Fruit fly (Drosophila melanogaster) whole organism, prepupa: ENCODE results near the gene CG17111.

Experiments used
- CG11762 ChIP-seq: fragments of 200-800 bp; sonication (Bioruptor generic); optimal IDR thresholded peaks from 3 replicates; lab custom pipeline; 2016; ENCODE audit warnings: missing biosample characterization, missing genetic modification characterization; ENCODE audit not compliant: insufficient read depth
- CG6854 ChIP-seq: fragments of 200-800 bp; sonication (Bioruptor generic); optimal IDR thresholded peaks from 2 replicates; lab custom pipeline; 2017; ENCODE audit warnings: missing biosample characterization, mild to moderate bottlenecking, missing genetic modification characterization
- Smox ChIP-seq: fragments of 200-800 bp; sonication (Bioruptor generic); optimal IDR thresholded peaks from 3 replicates; lab custom pipeline; 2016; ENCODE audit warnings: missing biosample characterization, missing genetic modification characterization
- dac ChIP-seq: fragments of 200-800 bp; sonication (Bioruptor generic); optimal IDR thresholded peaks from 2 replicates; lab custom pipeline; 2017; ENCODE audit warnings: missing biosample characterization, mild to moderate bottlenecking, missing genetic modification characterization
- ss ChIP-seq, 2 experiments: fragments of 200-800 bp; sonication (Bioruptor generic); optimal IDR thresholded peaks; 2 replicates in 1 of 2; 3 replicates in 1 of 2; lab custom pipeline; 2017 to 2018; ENCODE audit warnings: mild to moderate bottlenecking in 2 of 2, missing biosample characterization in 2 of 2, missing genetic modification characterization in 2 of 2, moderate library complexity in 1 of 2

DNA sequence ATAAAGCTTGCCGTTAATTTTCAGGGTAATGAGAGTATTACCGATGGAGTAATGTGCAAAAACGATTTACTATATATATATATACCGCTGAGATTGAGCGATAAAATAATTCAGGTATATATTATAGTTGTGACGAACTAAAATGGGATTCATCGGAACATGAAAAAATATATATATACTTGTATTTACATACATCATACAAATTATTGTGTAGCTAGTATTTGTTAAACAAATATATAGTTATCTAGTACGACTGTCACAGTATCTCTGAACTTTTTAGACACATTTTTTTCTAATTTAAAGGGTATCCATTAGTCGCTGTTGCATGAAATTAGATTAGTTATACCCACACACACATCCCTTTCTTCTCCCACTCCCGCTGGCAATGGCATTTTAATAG, 30.7 kb downstream of the CG17111 start:
- TF ChIP-seq ss (GFP tag; optimal IDR thresholded peaks at IDR 0.05; lab: Kevin White, UChicago) (no peak), Smox (no peak), dac (GFP tag; lab: Kevin White, UChicago) (no peak), CG11762 (GFP tag; lab: Kevin White, UChicago) (no peak), CG6854 (GFP tag; lab: Kevin White, UChicago) (no peak)
